Worm (Caenorhabditis elegans) whole organism, L1 larva: ENCODE data around the gene chat-1.

Source experiments
- C16A3.4 ChIP-seq: fragments of 150-350 bp; optimal IDR thresholded peaks from 2 replicates; lab custom pipeline; 2014; ENCODE audit warnings: missing biosample characterization, missing genetic modification characterization
- aha-1 ChIP-seq: fragments of 150-350 bp; optimal IDR thresholded peaks from 2 replicates; lab custom pipeline; 2014; ENCODE audit warnings: missing biosample characterization, missing genetic modification characterization
- alr-1 ChIP-seq: fragments of 200-800 bp; sonication (Bioruptor generic); optimal IDR thresholded peaks from 2 replicates; lab custom pipeline; 2018; ENCODE audit warnings: borderline replicate concordance, mild to moderate bottlenecking, missing genetic modification characterization, missing compliant biosample characterization
- aly-2 ChIP-seq: fragments of 150-350 bp; optimal IDR thresholded peaks from 2 replicates; lab custom pipeline; 2014; ENCODE audit warnings: missing biosample characterization, missing genetic modification characterization
- ceh-63 ChIP-seq: fragments of 200-800 bp; sonication (Bioruptor generic); optimal IDR thresholded peaks from 2 replicates; lab custom pipeline; 2018; ENCODE audit warnings: mild to moderate bottlenecking, missing genetic modification characterization, missing compliant biosample characterization
- ceh-8 ChIP-seq: fragments of 200-800 bp; sonication (Bioruptor generic); optimal IDR thresholded peaks from 2 replicates; lab custom pipeline; 2018; ENCODE audit warnings: mild to moderate bottlenecking, missing genetic modification characterization, moderate library complexity, missing compliant biosample characterization
- ceh-82 ChIP-seq, 3 experiments: fragments of 150-350 bp in 1 of 3; sonication (generic microtip) in 2 of 3; optimal IDR thresholded peaks; 2 replicates each; lab custom pipeline; 2014 to 2017; ENCODE audit warnings: missing biosample characterization in 3 of 3, missing genetic modification characterization in 3 of 3
- ces-1 ChIP-seq: fragments of 150-350 bp; optimal IDR thresholded peaks from 2 replicates; lab custom pipeline; 2014; ENCODE audit warnings: missing biosample characterization, missing genetic modification reagents, missing genetic modification characterization
- dpl-1 ChIP-seq, 3 experiments: fragments of 150-350 bp in 2 of 3; sonication (generic microtip) in 1 of 3; optimal IDR thresholded peaks; 2 replicates each; lab custom pipeline; 2014 to 2017; ENCODE audit warnings: missing biosample characterization in 3 of 3, missing genetic modification characterization in 3 of 3, missing genetic modification reagents in 3 of 3
- dsc-1 ChIP-seq: sonication (generic microtip); optimal IDR thresholded peaks from 2 replicates; lab custom pipeline; 2016; ENCODE audit warnings: mild to moderate bottlenecking, missing genetic modification characterization, missing compliant biosample characterization
- egl-13 ChIP-seq: sonication (generic microtip); optimal IDR thresholded peaks from 2 replicates; lab custom pipeline; 2016; ENCODE audit warnings: missing genotype, missing genetic modification reagents, missing genetic modification characterization, missing compliant biosample characterization
- egl-27 ChIP-seq, 2 experiments: fragments of 150-350 bp in 1 of 2; sonication (generic microtip); optimal IDR thresholded peaks; 3 replicates each; lab custom pipeline; 2017 to 2018; ENCODE audit warnings: missing biosample characterization in 2 of 2, missing genetic modification characterization in 2 of 2, missing genetic modification reagents in 2 of 2
- elt-3 ChIP-seq, 6 experiments: fragments of 150-350 bp in 1 of 6; sonication (generic microtip); optimal IDR thresholded peaks; 2 replicates each; lab custom pipeline; 2017 to 2018; ENCODE audit warnings: missing biosample characterization in 6 of 6, missing genetic modification characterization in 6 of 6, inconsistent platforms in 1 of 6
- ets-5 ChIP-seq: fragments of 200-800 bp; sonication (Bioruptor generic); IDR thresholded peaks from 2 replicates; pipeline ENCODE4 v1.3.6; 2022; ENCODE audit warnings: missing genetic modification characterization, missing compliant biosample characterization
- fkh-10 ChIP-seq: sonication (generic microtip); optimal IDR thresholded peaks from 2 replicates; lab custom pipeline; 2017; ENCODE audit warnings: missing biosample characterization, missing genetic modification reagents, missing genetic modification characterization
- grh-1 ChIP-seq: fragments of 200-800 bp; sonication (Bioruptor generic); IDR thresholded peaks from 2 replicates; pipeline ENCODE4 v1.3.6; 2022; ENCODE audit warnings: missing genetic modification reagents, missing genetic modification characterization, missing compliant biosample characterization
- hlh-4 ChIP-seq: sonication (generic microtip); optimal IDR thresholded peaks from 2 replicates; lab custom pipeline; 2016; ENCODE audit warnings: mild to moderate bottlenecking, missing genetic modification characterization, missing compliant biosample characterization
- irx-1 ChIP-seq: sonication (generic microtip); optimal IDR thresholded peaks from 2 replicates; lab custom pipeline; 2016; ENCODE audit warnings: missing genetic modification characterization, missing compliant biosample characterization
- isw-1 ChIP-seq: fragments of 200-800 bp; sonication (Bioruptor generic); IDR thresholded peaks from 2 replicates; pipeline ENCODE4 v1.3.6; 2022; ENCODE audit warnings: missing genetic modification characterization, missing compliant biosample characterization
- lin-13 ChIP-seq: fragments of 150-350 bp; optimal IDR thresholded peaks from 2 replicates; lab custom pipeline; 2014; ENCODE audit warnings: missing biosample characterization, missing genetic modification reagents, missing genetic modification characterization
- lin-14 ChIP-seq: fragments of 200-800 bp; sonication (Bioruptor generic); optimal IDR thresholded peaks from 2 replicates; lab custom pipeline; 2018; ENCODE audit warnings: mild to moderate bottlenecking, missing genetic modification characterization, moderate library complexity, missing compliant biosample characterization
- lin-15B ChIP-seq: fragments of 150-350 bp; sonication (generic microtip); optimal IDR thresholded peaks from 3 replicates; lab custom pipeline; 2014; ENCODE audit warnings: missing biosample characterization, missing genetic modification characterization
- lin-35 ChIP-seq, 2 experiments: fragments of 150-350 bp; optimal IDR thresholded peaks; 2 replicates each; lab custom pipeline; 2014; ENCODE audit warnings: missing biosample characterization in 2 of 2, missing genetic modification characterization in 2 of 2, missing genetic modification reagents in 2 of 2
- lir-3 ChIP-seq: sonication (generic microtip); optimal IDR thresholded peaks from 2 replicates; lab custom pipeline; 2016; ENCODE audit warnings: mild to moderate bottlenecking, missing genetic modification characterization, moderate library complexity, missing compliant biosample characterization; ENCODE audit not compliant: poor library complexity
- lsy-2 ChIP-seq, 2 experiments: fragments of 150-350 bp; optimal IDR thresholded peaks; 2 replicates each; lab custom pipeline; 2014; ENCODE audit warnings: missing biosample characterization in 2 of 2, missing genetic modification characterization in 2 of 2
- mdl-1 ChIP-seq, 2 experiments: fragments of 150-350 bp; optimal IDR thresholded peaks; 2 replicates each; lab custom pipeline; 2014 to 2017; ENCODE audit warnings: missing biosample characterization in 2 of 2, missing genetic modification characterization in 2 of 2, inconsistent platforms in 1 of 2
- nhr-11 ChIP-seq: fragments of 150-350 bp; optimal IDR thresholded peaks from 2 replicates; lab custom pipeline; 2014; ENCODE audit warnings: missing biosample characterization, missing genetic modification characterization
- nhr-47 ChIP-seq: sonication (generic microtip); optimal IDR thresholded peaks from 2 replicates; lab custom pipeline; 2016; ENCODE audit warnings: mild to moderate bottlenecking, missing genetic modification characterization, moderate library complexity, missing compliant biosample characterization
- nhr-76 ChIP-seq: sonication (generic microtip); optimal IDR thresholded peaks from 2 replicates; lab custom pipeline; 2017; ENCODE audit warnings: missing biosample characterization, missing genetic modification characterization
- nhr-77 ChIP-seq: fragments of 150-350 bp; optimal IDR thresholded peaks from 2 replicates; lab custom pipeline; 2014; ENCODE audit warnings: missing biosample characterization, missing genetic modification characterization
- nhr-84 ChIP-seq: sonication (generic microtip); optimal IDR thresholded peaks from 2 replicates; lab custom pipeline; 2017; ENCODE audit warnings: missing biosample characterization, missing genetic modification characterization
- nhr-90 ChIP-seq: sonication (generic microtip); optimal IDR thresholded peaks from 2 replicates; lab custom pipeline; 2016; ENCODE audit warnings: mild to moderate bottlenecking, missing genetic modification characterization, missing compliant biosample characterization; ENCODE audit not compliant: poor library complexity
- rnt-1 ChIP-seq: sonication (generic microtip); optimal IDR thresholded peaks from 2 replicates; lab custom pipeline; 2016; ENCODE audit warnings: mild to moderate bottlenecking, missing genetic modification characterization, moderate library complexity, missing compliant biosample characterization
- skn-1 ChIP-seq: fragments of 150-350 bp; optimal IDR thresholded peaks from 2 replicates; lab custom pipeline; 2014; ENCODE audit warnings: missing biosample characterization, missing genetic modification characterization
- sox-4 ChIP-seq: sonication (generic microtip); optimal IDR thresholded peaks from 2 replicates; lab custom pipeline; 2016; ENCODE audit warnings: missing genetic modification characterization, missing compliant biosample characterization
- sup-37 ChIP-seq: fragments of 200-800 bp; sonication (Bioruptor generic); optimal IDR thresholded peaks from 2 replicates; lab custom pipeline; 2018; ENCODE audit warnings: mild to moderate bottlenecking, missing genetic modification characterization, missing compliant biosample characterization
- swsn-7 ChIP-seq: sonication (generic microtip); optimal IDR thresholded peaks from 2 replicates; lab custom pipeline; 2016; ENCODE audit warnings: missing genetic modification characterization, missing compliant biosample characterization
- tlp-1 ChIP-seq: fragments of 150-350 bp; optimal IDR thresholded peaks from 2 replicates; lab custom pipeline; 2014; ENCODE audit warnings: missing biosample characterization, missing genetic modification characterization
- unc-130 ChIP-seq: fragments of 150-350 bp; optimal IDR thresholded peaks from 2 replicates; lab custom pipeline; 2017; ENCODE audit warnings: missing biosample characterization, missing genetic modification characterization, inconsistent platforms
- unc-30 ChIP-seq: sonication (generic microtip); optimal IDR thresholded peaks from 2 replicates; lab custom pipeline; 2017; ENCODE audit warnings: missing biosample characterization, missing genetic modification characterization
- unc-62 ChIP-seq: fragments of 150-350 bp; optimal IDR thresholded peaks from 2 replicates; lab custom pipeline; 2014; ENCODE audit warnings: missing biosample characterization, missing genetic modification reagents, missing genetic modification characterization
- unc-98 ChIP-seq: fragments of 200-800 bp; sonication (Bioruptor generic); IDR thresholded peaks from 2 replicates; pipeline ENCODE4 v1.3.6; 2022; ENCODE audit warnings: missing genetic modification characterization, missing compliant biosample characterization
- vab-15 ChIP-seq: sonication (generic microtip); optimal IDR thresholded peaks from 2 replicates; lab custom pipeline; 2017; ENCODE audit warnings: missing genotype, mild to moderate bottlenecking, missing genetic modification characterization, missing compliant biosample characterization
- xbp-1 ChIP-seq: sonication (generic microtip); optimal IDR thresholded peaks from 2 replicates; lab custom pipeline; 2016; ENCODE audit warnings: missing genetic modification characterization, missing compliant biosample characterization
- zag-1 ChIP-seq: fragments of 150-350 bp; optimal IDR thresholded peaks from 2 replicates; lab custom pipeline; 2014; ENCODE audit warnings: missing biosample characterization, missing genetic modification characterization
- zip-4 ChIP-seq: fragments of 200-800 bp; sonication (Bioruptor generic); optimal IDR thresholded peaks from 2 replicates; lab custom pipeline; 2018; ENCODE audit warnings: mild to moderate bottlenecking, missing genetic modification characterization, moderate library complexity, missing compliant biosample characterization
- ztf-4 ChIP-seq: fragments of 150-350 bp; optimal IDR thresholded peaks from 2 replicates; lab custom pipeline; 2014; ENCODE audit warnings: missing biosample characterization, missing genetic modification characterization

The chat-1 gene

ce11 chrIV:4463132-4463531, 16.0 kb downstream of the chat-1 start, which contains the start of gene M01H9.2:
Gene M01H9.2 (minus strand): TSS chrIV:4463232.
- TF ChIP-seq sup-37 (no peak), ztf-4 (tag; lab: Kevin White, UChicago) (no peak), unc-30 (no peak), swsn-7 (no peak), nhr-76 (tag; lab: Kevin White, UChicago) (no peak), zip-4 (no peak), dpl-1 (GFP tag; optimal IDR thresholded peaks at IDR 0.05; lab: Kevin White, UChicago) (no peak), sox-4 (tag; lab: Kevin White, UChicago) (no peak), rnt-1 (tag; lab: Kevin White, UChicago) (no peak), ceh-82 (tag; optimal IDR thresholded peaks at IDR 0.05; lab: Kevin White, UChicago) (no peak), unc-98 (GFP tag; lab: Robert Waterston, UW) (no peak), ets-5 (no peak), nhr-77 (tag; lab: Kevin White, UChicago) (no peak), ceh-63 (GFP tag; lab: Kevin White, UChicago) (no peak)

DNA sequence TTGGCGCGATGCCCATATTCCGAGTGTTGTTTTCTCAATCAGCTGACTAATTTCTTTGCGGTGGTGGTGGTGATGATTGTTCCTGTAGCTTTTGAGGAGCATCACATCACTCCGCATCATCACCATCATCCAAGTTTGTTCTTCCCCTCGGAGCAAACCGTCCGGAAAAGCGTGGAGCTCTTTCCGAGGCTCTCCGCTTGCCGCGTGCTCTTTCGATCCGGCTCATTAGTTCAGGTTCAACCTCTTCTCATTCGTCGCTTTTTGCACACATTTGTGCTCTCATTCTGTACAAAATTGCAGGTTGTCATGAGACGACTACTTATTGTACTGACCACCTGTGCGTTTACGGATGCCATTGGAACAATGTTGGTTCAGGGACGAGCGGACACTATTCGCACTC, 18.1 kb downstream of the chat-1 start, which contains the start of gene M01H9.5:
TSS of gene M01H9.5 (plus strand) at position 301 of the 400 bp plus-strand sequence.
- no peak for TF ChIP-seq grh-1 (GFP tag; lab: Robert Waterston, UW)
- TF ChIP-seq egl-13 (tag; lab: Kevin White, UChicago) = no peak
- no peak for TF ChIP-seq mdl-1 (tag; optimal IDR thresholded peaks at IDR 0.05; lab: Kevin White, UChicago)
- TF ChIP-seq lin-14 (GFP tag; lab: Kevin White, UChicago) = no peak
- TF ChIP-seq dsc-1 (tag; lab: Kevin White, UChicago) = no peak

ce11 chrIV:4468046-4468727, 21.1 kb downstream of the chat-1 start:
- TF ChIP-seq lin-13 (no peak), dpl-1 (GFP tag; optimal IDR thresholded peaks at IDR 0.05; lab: Kevin White, UChicago) (no peak), ceh-8 (GFP tag; lab: Kevin White, UChicago) (peak; percentile 7), irx-1 (no peak), unc-98 (GFP tag; lab: Robert Waterston, UW) (no peak), alr-1 (tag; lab: Kevin White, UChicago) (no peak), lin-35 (GFP tag; optimal IDR thresholded peaks at IDR 0.05; lab: Kevin White, UChicago) (peak in 1 of 2 experiments; percentile 27), lin-15B (tag; lab: Kevin White, UChicago) (no peak), aha-1 (tag; lab: Kevin White, UChicago) (no peak), unc-130 (tag; lab: Kevin White, UChicago) (no peak), zip-4 (no peak), nhr-11 (tag; lab: Kevin White, UChicago) (no peak), unc-62 (GFP tag; lab: Kevin White, UChicago) (no peak), vab-15 (no peak), xbp-1 (tag; lab: Kevin White, UChicago) (no peak), egl-13 (tag; lab: Kevin White, UChicago) (no peak), fkh-10 (GFP tag; lab: Kevin White, UChicago) (no peak), zag-1 (tag; lab: Kevin White, UChicago) (no peak), tlp-1 (tag; lab: Kevin White, UChicago) (no peak), nhr-90 (tag; lab: Kevin White, UChicago) (peak; percentile 56), egl-27 (tag; optimal IDR thresholded peaks at IDR 0.05; lab: Kevin White, UChicago) (no peak), ets-5 (no peak), nhr-76 (tag; lab: Kevin White, UChicago) (no peak), lsy-2 (tag; optimal IDR thresholded peaks at IDR 0.05; lab: Kevin White, UChicago) (no peak), elt-3 (tag; optimal IDR thresholded peaks at IDR 0.05; lab: Kevin White, UChicago) (no peak), isw-1 (no peak), nhr-47 (peak; percentile 33), lir-3 (tag; lab: Kevin White, UChicago) (no peak), C16A3.4 (peak; percentile 1), aly-2 (tag; lab: Kevin White, UChicago) (no peak), ceh-63 (GFP tag; lab: Kevin White, UChicago) (no peak), skn-1 (tag; lab: Kevin White, UChicago) (no peak), ces-1 (no peak), hlh-4 (tag; lab: Kevin White, UChicago) (no peak), nhr-84 (tag; lab: Kevin White, UChicago) (no peak)
